Fruit fly (Drosophila melanogaster): ENCODE results near the gene O-fut2.

The O-fut2 gene

DNA sequence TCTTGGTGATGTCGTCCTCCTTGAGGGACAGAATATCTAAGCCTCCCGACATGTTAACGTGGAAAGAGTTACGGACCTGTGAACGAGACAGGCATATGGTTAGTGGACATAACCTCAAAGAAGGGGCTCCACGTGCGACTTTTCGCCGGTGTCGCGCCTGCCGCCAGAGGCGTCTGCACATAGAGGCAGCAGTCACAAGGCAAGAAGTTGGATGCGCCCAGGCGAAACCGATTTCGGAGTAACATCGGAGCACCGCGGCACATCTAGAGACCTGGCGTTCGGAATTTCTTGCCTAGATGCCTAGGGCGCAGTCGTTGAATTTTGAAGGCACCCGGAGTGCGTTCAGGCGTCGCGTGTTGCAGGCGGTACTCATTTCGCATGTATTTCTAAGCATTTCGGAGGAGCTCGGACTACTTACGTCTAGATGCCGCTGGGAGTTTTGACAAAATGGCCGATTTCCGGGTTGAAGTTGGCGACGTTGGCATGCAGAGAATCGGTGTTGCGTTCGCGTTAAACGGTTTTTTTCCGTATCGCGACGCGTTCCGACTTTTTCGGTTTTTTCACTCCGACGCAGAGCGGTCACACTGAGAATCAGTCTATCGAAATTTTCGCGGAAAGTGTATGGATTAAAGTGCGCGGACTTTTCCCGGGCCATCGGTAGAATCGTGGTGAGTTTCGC lies 17.2 kb upstream of the O-fut2 start, which contains the start of the genes sta and inc (continued):
- TF ChIP-seq da (GFP tag; optimal IDR thresholded peaks at IDR 0.05) = no peak
- peak in 1 of 2 experiments; percentile 28 for TF ChIP-seq crp (GFP tag; optimal IDR thresholded peaks at IDR 0.05)
- no peak for TF ChIP-seq CG11696 (GFP tag; IDR thresholded peaks at IDR 0.05)
- TF ChIP-seq salm (tag; optimal IDR thresholded peaks at IDR 0.05) = peak; percentile 22
- TF ChIP-seq dysf (GFP tag; IDR thresholded peaks at IDR 0.05) = peak; percentile 50; the same call in 1 of the 3 replicates
- TF ChIP-seq stwl (tag; optimal IDR thresholded peaks at IDR 0.05) = peak; percentile 62
- peak; percentile 26 for TF ChIP-seq eyg (GFP tag; optimal IDR thresholded peaks at IDR 0.05)
- TF ChIP-seq inv (GFP tag; IDR thresholded peaks at IDR 0.05; ENCODE audit: partially characterized antibody) = peak; percentile 38; the same call in 1 of the 2 replicates
- peak; percentile 37 for TF ChIP-seq ac (GFP tag; optimal IDR thresholded peaks at IDR 0.05)
- peak; percentile 60 for TF ChIP-seq CG7556 (GFP tag; optimal IDR thresholded peaks at IDR 0.05)
- peak; percentile 2 for TF ChIP-seq CG31388 (GFP tag; optimal IDR thresholded peaks at IDR 0.05)
- peak; percentile 17 for TF ChIP-seq twi (tag; optimal IDR thresholded peaks at IDR 0.05)
- TF ChIP-seq Dek (tag; optimal IDR thresholded peaks at IDR 0.05) = peak; percentile 50
- peak; percentile 81 for TF ChIP-seq Opbp (GFP tag; IDR thresholded peaks at IDR 0.05; ENCODE audit: partially characterized antibody)
- no peak for TF ChIP-seq Dip2 (GFP tag; IDR thresholded peaks at IDR 0.05)
- peak; percentile 0 for TF ChIP-seq kay (GFP tag; optimal IDR thresholded peaks at IDR 0.05)
- peak; percentile 76 for TF ChIP-seq wek (GFP tag; optimal IDR thresholded peaks at IDR 0.05)
- peak; percentile 85 for TF ChIP-seq nerfin-1 (tag; optimal IDR thresholded peaks at IDR 0.05)
- TF ChIP-seq CG2875 (GFP tag; optimal IDR thresholded peaks at IDR 0.05) = peak; percentile 66
- no peak for TF ChIP-seq Neu2 (GFP tag; optimal IDR thresholded peaks at IDR 0.05; ENCODE audit: borderline replicate concordance)
- TF ChIP-seq pros (GFP tag; optimal IDR thresholded peaks at IDR 0.05) = peak; percentile 32
- peak; percentile 30 for TF ChIP-seq shn (GFP tag; optimal IDR thresholded peaks at IDR 0.05)
- TF ChIP-seq ro (GFP tag; IDR thresholded peaks at IDR 0.05) = no peak
- TF ChIP-seq vvl (GFP tag; IDR thresholded peaks at IDR 0.05) = peak; percentile 66
- TF ChIP-seq hkb (optimal IDR thresholded peaks at IDR 0.05) = peak; percentile 35
- peak; percentile 74 for TF ChIP-seq hkb (GFP tag; IDR thresholded peaks at IDR 0.05)
- peak; percentile 71 for TF ChIP-seq ATbp (GFP tag; optimal IDR thresholded peaks at IDR 0.05)
- TF ChIP-seq B-H1 (GFP tag; IDR thresholded peaks at IDR 0.05) = no peak; the same call in 2 of the 3 replicates
- TF ChIP-seq Abd-B (GFP tag; optimal IDR thresholded peaks at IDR 0.05) = no peak
- TF ChIP-seq sqz (GFP tag; optimal IDR thresholded peaks at IDR 0.05) = peak; percentile 55
- no peak for TF ChIP-seq Taf1 (GFP tag; IDR thresholded peaks at IDR 0.05)
- peak; percentile 87 for TF ChIP-seq HHEX (GFP tag; optimal IDR thresholded peaks at IDR 0.05)
- TF ChIP-seq Bteb2 (GFP tag; optimal IDR thresholded peaks at IDR 0.05) = peak; percentile 68
- TF ChIP-seq Pdp1 (GFP tag; optimal IDR thresholded peaks at IDR 0.05) = peak; percentile 40 to 65
- no peak for TF ChIP-seq fru (optimal IDR thresholded peaks at IDR 0.05)
- peak; percentile 33; the same call in 1 of the 2 replicates for TF ChIP-seq wdn (GFP tag; IDR thresholded peaks at IDR 0.05)
- peak; percentile 58; the same call in 1 of the 2 replicates for TF ChIP-seq NFAT (GFP tag; IDR thresholded peaks at IDR 0.05)
- TF ChIP-seq bab2 (GFP tag; optimal IDR thresholded peaks at IDR 0.05) = no peak
- peak; percentile 27 for TF ChIP-seq Bdp1 (GFP tag; optimal IDR thresholded peaks at IDR 0.05)
- TF ChIP-seq CG8944 (GFP tag; optimal IDR thresholded peaks at IDR 0.05) = peak; percentile 15
- no peak for TF ChIP-seq GATAe (GFP tag; conservative IDR thresholded peaks at IDR 0.05)
- TF ChIP-seq H2.0 (GFP tag; IDR thresholded peaks at IDR 0.05) = 0 out of 2 replicates have a peak, but pooled peaks have one; percentile 5
- TF ChIP-seq Hr51 (GFP tag; optimal IDR thresholded peaks at IDR 0.05) = peak; percentile 53
- peak; percentile 77 for TF ChIP-seq CG12071 (GFP tag; optimal IDR thresholded peaks at IDR 0.05)
- peak; percentile 81 for TF ChIP-seq B-H2 (GFP tag; optimal IDR thresholded peaks at IDR 0.05)
- TF ChIP-seq yki (optimal IDR thresholded peaks at IDR 0.05) = no peak
- no peak for TF ChIP-seq danr (GFP tag; IDR thresholded peaks at IDR 0.05)
- TF ChIP-seq CkIIα-i1 (GFP tag; IDR thresholded peaks at IDR 0.05) = no peak
- peak; percentile 49 for TF ChIP-seq CG4617 (GFP tag; optimal IDR thresholded peaks at IDR 0.05; ENCODE audit: borderline replicate concordance)
- no peak for TF ChIP-seq Ravus (GFP tag; IDR thresholded peaks at IDR 0.05)
